Worm (Caenorhabditis elegans) whole organism, L4 larva: ENCODE results near the gene his-40.

Experiments used
- F26F4.8 ChIP-seq: fragments of 200-800 bp; sonication (Bioruptor generic); conservative IDR thresholded peaks from 2 replicates; pipeline ENCODE4 v1.3.6; 2022; ENCODE audit warnings: missing genetic modification characterization, missing compliant biosample characterization
- ama-1 ChIP-seq: fragments of 150-350 bp; optimal IDR thresholded peaks from 2 replicates; lab custom pipeline; 2014; ENCODE audit warnings: inconsistent platforms, mixed read lengths
- ces-1 ChIP-seq: fragments of 150-350 bp; sonication (generic microtip); optimal IDR thresholded peaks from 4 replicates; lab custom pipeline; 2014; ENCODE audit warnings: missing biosample characterization, missing genetic modification reagents, missing genetic modification characterization
- madf-5 ChIP-seq, 2 experiments: fragments of 200-800 bp; sonication (Bioruptor generic); IDR thresholded peaks; 2 replicates each; pipeline ENCODE4 v1.3.6; 2022; ENCODE audit warnings: missing compliant biosample characterization in 2 of 2, missing genetic modification characterization in 2 of 2
- nhr-11 ChIP-seq: fragments of 150-350 bp; optimal IDR thresholded peaks from 2 replicates; lab custom pipeline; 2014; ENCODE audit warnings: missing biosample characterization, missing genetic modification characterization
- nhr-77 ChIP-seq: fragments of 150-350 bp; optimal IDR thresholded peaks from 2 replicates; lab custom pipeline; 2014; ENCODE audit warnings: missing biosample characterization, missing genetic modification characterization
- skn-1 ChIP-seq: fragments of 150-350 bp; optimal IDR thresholded peaks from 2 replicates; lab custom pipeline; 2014; ENCODE audit warnings: missing biosample characterization, missing genetic modification characterization
- unc-62 ChIP-seq, 3 experiments: fragments of 150-350 bp in 1 of 3; sonication (generic microtip); optimal IDR thresholded peaks in 2 of 3; peaks in 1 of 3; 1 replicate in 1 of 3; 2 replicates in 2 of 3; lab custom pipeline; 2014 to 2017; ENCODE audit warnings: missing biosample characterization in 3 of 3, missing genetic modification characterization in 3 of 3, missing genetic modification reagents in 3 of 3, missing genotype in 1 of 3
- vab-7 ChIP-seq: fragments of 200-800 bp; sonication (Bioruptor generic); IDR thresholded peaks from 2 replicates; pipeline ENCODE4 v1.3.6; 2022; ENCODE audit warnings: missing genetic modification reagents, missing genetic modification characterization, missing compliant biosample characterization
- zip-2 ChIP-seq: fragments of 150-350 bp; optimal IDR thresholded peaks from 2 replicates; lab custom pipeline; 2014; ENCODE audit warnings: missing biosample characterization, missing genetic modification characterization
- ztf-11 ChIP-seq: fragments of 150-350 bp; optimal IDR thresholded peaks from 2 replicates; lab custom pipeline; 2014; ENCODE audit warnings: missing biosample characterization, missing genetic modification characterization

DNA sequence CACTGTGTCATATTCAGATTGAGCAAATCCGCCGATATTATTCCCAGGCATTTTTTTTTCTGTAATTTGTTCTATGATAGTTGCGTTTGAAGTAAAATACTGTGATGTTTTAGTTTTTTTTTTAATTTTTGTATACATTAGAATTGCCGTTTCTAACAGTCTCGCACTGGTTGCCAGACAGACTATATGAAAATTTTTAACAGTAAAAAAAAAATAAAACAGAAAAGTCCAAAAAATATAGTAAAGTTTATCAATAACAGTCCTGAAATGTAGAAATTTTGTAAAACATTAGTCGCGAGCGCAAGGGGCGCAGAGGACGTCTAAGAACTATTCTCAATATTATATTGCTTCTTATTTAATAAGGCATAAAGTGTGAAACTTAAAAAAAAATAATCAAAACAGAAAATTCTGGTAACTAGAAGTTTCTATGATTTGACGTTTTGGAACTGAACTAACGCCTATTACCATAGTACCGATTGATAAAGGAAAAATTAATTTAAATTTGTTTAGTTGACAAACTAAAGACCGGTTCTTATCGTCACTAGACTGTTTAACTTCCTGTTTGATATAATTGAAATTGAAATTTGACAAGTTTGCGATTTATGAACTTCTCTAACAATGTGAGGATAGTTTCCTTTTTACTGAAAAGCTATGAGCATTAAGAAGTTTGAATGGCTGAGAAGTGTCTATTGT, 49.4 kb upstream of the his-40 start, which contains the start of gene lact-1:
- no peak for TF ChIP-seq nhr-77 (tag; lab: Kevin White, UChicago)
- TF ChIP-seq ama-1 (lab: Kevin White, UChicago) = no peak
- TF ChIP-seq madf-5 (GFP tag; IDR thresholded peaks at IDR 0.05; lab: Robert Waterston, UW) = no peak
- no peak for TF ChIP-seq skn-1 (tag; lab: Kevin White, UChicago)
- no peak for TF ChIP-seq ces-1 (GFP tag; lab: Kevin White, UChicago)
- TF ChIP-seq F26F4.8 (GFP tag; lab: Robert Waterston, UW) = no peak
- no peak for TF ChIP-seq zip-2 (tag; lab: Kevin White, UChicago)
- TF ChIP-seq ztf-11 (tag; lab: Kevin White, UChicago) = no peak
- TF ChIP-seq vab-7 (GFP tag; lab: Robert Waterston, UW) = no peak
- no peak for TF ChIP-seq nhr-11 (tag; lab: Kevin White, UChicago)
- TF ChIP-seq unc-62 (GFP tag; optimal IDR thresholded peaks at IDR 0.05 in 1 of 2; lab: Kevin White, UChicago) = no peak
- no peak for TF ChIP-seq unc-62 (tag; optimal IDR thresholded peaks at IDR 0.05; lab: Kevin White, UChicago)
